Fruit fly (Drosophila melanogaster): ENCODE data around the gene CG6310.
A peak's percentile ranks its signal among the peaks of the same experiment; 100 is the strongest.

CG6310 gene

dm6 chr3L:11107432-11107831 lies 37.8 kb upstream of the CG6310 start, which contains the start of gene CG32073 (continued):
- TF ChIP-seq run (tag; optimal IDR thresholded peaks at IDR 0.05) (no peak), ase (GFP tag; IDR thresholded peaks at IDR 0.05) (no peak), CG5953 (GFP tag; IDR thresholded peaks at IDR 0.05) (no peak), Sry-β (GFP tag; optimal IDR thresholded peaks at IDR 0.05) (peak; percentile 16), Dbx (GFP tag; IDR thresholded peaks at IDR 0.05) (peak; percentile 25; the same call in 1 of the 3 replicates), CG10543 (GFP tag; optimal IDR thresholded peaks at IDR 0.05) (peak; percentile 40), Poxn (GFP tag; IDR thresholded peaks at IDR 0.05) (no peak), CG4328 (GFP tag; optimal IDR thresholded peaks at IDR 0.05) (no peak), cwo (GFP tag; optimal IDR thresholded peaks at IDR 0.05) (peak; percentile 64), CG18764 (GFP tag; optimal IDR thresholded peaks at IDR 0.05) (peak; percentile 75), Vsx1 (GFP tag; optimal IDR thresholded peaks at IDR 0.05) (peak; percentile 67), CG3407 (GFP tag; optimal IDR thresholded peaks at IDR 0.05) (peak; percentile 26), Awh (GFP tag; IDR thresholded peaks at IDR 0.05) (0 out of 2 replicates have a peak, but pooled peaks have one; percentile 16), CG6175 (GFP tag; IDR thresholded peaks at IDR 0.05) (no peak), pan (optimal IDR thresholded peaks at IDR 0.05) (no peak), pan (GFP tag; optimal IDR thresholded peaks at IDR 0.05 in 1 of 2, IDR thresholded peaks at IDR 0.05 in 1 of 2) (no peak), D19A (tag; optimal IDR thresholded peaks at IDR 0.05) (peak; percentile 48), CG6854 (GFP tag; optimal IDR thresholded peaks at IDR 0.05) (no peak), CG2712 (tag; optimal IDR thresholded peaks at IDR 0.05) (peak; percentile 44), CG4424 (GFP tag; optimal IDR thresholded peaks at IDR 0.05) (peak; percentile 40), C15 (GFP tag; IDR thresholded peaks at IDR 0.05) (peak; percentile 22; the same call in 1 of the 3 replicates), Optix (GFP tag; IDR thresholded peaks at IDR 0.05) (no peak), ro (GFP tag; IDR thresholded peaks at IDR 0.05) (no peak), lab (GFP tag; optimal IDR thresholded peaks at IDR 0.05) (peak; percentile 75), CG32767 (GFP tag; IDR thresholded peaks at IDR 0.05) (no peak), Dp (GFP tag; optimal IDR thresholded peaks at IDR 0.05) (no peak), Dek (tag; optimal IDR thresholded peaks at IDR 0.05) (peak; percentile 17), CG4854 (GFP tag; optimal IDR thresholded peaks at IDR 0.05) (peak; percentile 28), CG33213 (GFP tag; optimal IDR thresholded peaks at IDR 0.05) (peak; percentile 34), Sin3A (optimal IDR thresholded peaks at IDR 0.05) (no peak), CG3065 (GFP tag; optimal IDR thresholded peaks at IDR 0.05) (no peak), CG18599 (GFP tag; optimal IDR thresholded peaks at IDR 0.05) (peak; percentile 75), caup (GFP tag; optimal IDR thresholded peaks at IDR 0.05; ENCODE audit: severe bottlenecking) (peak; percentile 38), bcd (GFP tag; optimal IDR thresholded peaks at IDR 0.05) (no peak), Asciz (GFP tag; optimal IDR thresholded peaks at IDR 0.05) (peak; percentile 23), Hr39 (optimal IDR thresholded peaks at IDR 0.05) (no peak), Trl (optimal IDR thresholded peaks at IDR 0.05) (no peak), Trl (GFP tag; optimal IDR thresholded peaks at IDR 0.05) (peak; percentile 36), CG13624 (GFP tag; optimal IDR thresholded peaks at IDR 0.05) (no peak), az2 (GFP tag; optimal IDR thresholded peaks at IDR 0.05) (no peak), Adf1 (GFP tag; IDR thresholded peaks at IDR 0.05) (no peak), CG13296 (GFP tag; optimal IDR thresholded peaks at IDR 0.05) (peak; percentile 55), gcm (GFP tag; optimal IDR thresholded peaks at IDR 0.05) (peak; percentile 23), vfl (GFP tag; optimal IDR thresholded peaks at IDR 0.05) (no peak), schlank (tag; optimal IDR thresholded peaks at IDR 0.05) (peak; percentile 33), Sry-δ (GFP tag; optimal IDR thresholded peaks at IDR 0.05) (peak; percentile 29), CG8924 (tag; optimal IDR thresholded peaks at IDR 0.05) (peak; percentile 9), CG14710 (tag; optimal IDR thresholded peaks at IDR 0.05) (peak; percentile 42), bbx (GFP tag; IDR thresholded peaks at IDR 0.05; ENCODE audit: partially characterized antibody) (no peak), tin (GFP tag; optimal IDR thresholded peaks at IDR 0.05) (no peak), CG14860 (GFP tag; IDR thresholded peaks at IDR 0.05; ENCODE audit: partially characterized antibody) (no peak), CG3726 (GFP tag; IDR thresholded peaks at IDR 0.05) (no peak)
